Fruit fly (Drosophila melanogaster) whole organism, embryonic: ENCODE data around the gene CG31793.

Source experiments
- ATbp ChIP-seq: fragments of 200-800 bp; sonication (Bioruptor generic); optimal IDR thresholded peaks from 2 replicates; lab custom pipeline; 2017; ENCODE audit warnings: missing biosample characterization, mild to moderate bottlenecking, missing genetic modification characterization, missing genetic modification reagents
- Adf1 ChIP-seq: fragments of 200-800 bp; sonication (Bioruptor generic); IDR thresholded peaks from 2 replicates; pipeline ENCODE4 v1.3.6; 2022; ENCODE audit warnings: missing biosample characterization, missing genetic modification characterization
- BEAF-32 ChIP-seq: fragments of 200-800 bp; sonication (Bioruptor generic); optimal IDR thresholded peaks from 3 replicates; lab custom pipeline; 2017; ENCODE audit warnings: missing biosample characterization, missing genetic modification characterization, mild to moderate bottlenecking, moderate library complexity, missing genetic modification reagents
- BtbVII ChIP-seq: fragments of 200-800 bp; sonication (Bioruptor generic); optimal IDR thresholded peaks from 3 replicates; lab custom pipeline; 2017; ENCODE audit warnings: missing biosample characterization, mild to moderate bottlenecking, missing genetic modification characterization
- CG10565 ChIP-seq: fragments of 200-800 bp; sonication (Bioruptor generic); optimal IDR thresholded peaks from 3 replicates; lab custom pipeline; 2016; ENCODE audit warnings: missing biosample characterization, mild to moderate bottlenecking, missing genetic modification characterization
- CG11093 ChIP-seq: fragments of 200-800 bp; sonication (Bioruptor generic); IDR thresholded peaks from 3 replicates; pipeline ENCODE4 v1.3.6; 2022; ENCODE audit warnings: missing biosample characterization, missing genetic modification characterization
- CG14860 ChIP-seq: fragments of 200-800 bp; sonication (Bioruptor generic); IDR thresholded peaks from 3 replicates; pipeline ENCODE4 v1.3.6; 2022; ENCODE audit warnings: missing biosample characterization, missing genetic modification characterization; ENCODE audit not compliant: partially characterized antibody
- CG14965 ChIP-seq: fragments of 200-800 bp; sonication (Bioruptor generic); optimal IDR thresholded peaks from 2 replicates; lab custom pipeline; 2016; ENCODE audit warnings: missing biosample characterization, missing genetic modification characterization, borderline replicate concordance
- CG15479 ChIP-seq: fragments of 200-800 bp; sonication (Bioruptor generic); optimal IDR thresholded peaks from 3 replicates; lab custom pipeline; 2019; ENCODE audit warnings: missing biosample characterization, mild to moderate bottlenecking, missing genetic modification characterization, moderate library complexity
- CG15601 ChIP-seq: fragments of 200-800 bp; sonication (Bioruptor generic); optimal IDR thresholded peaks from 3 replicates; lab custom pipeline; 2019; ENCODE audit warnings: missing biosample characterization, mild to moderate bottlenecking, missing genetic modification characterization, moderate library complexity
- CG17361 ChIP-seq: fragments of 200-800 bp; sonication (Bioruptor generic); IDR thresholded peaks from 3 replicates; pipeline ENCODE4 v1.3.6; 2022; ENCODE audit warnings: missing biosample characterization, missing genetic modification characterization
- CG17802 ChIP-seq: fragments of 200-800 bp; sonication (Bioruptor generic); optimal IDR thresholded peaks from 2 replicates; lab custom pipeline; 2018; ENCODE audit warnings: missing biosample characterization, mild to moderate bottlenecking, missing genetic modification characterization, moderate library complexity
- CG3838 ChIP-seq: fragments of 200-800 bp; sonication (Bioruptor generic); optimal IDR thresholded peaks from 3 replicates; lab custom pipeline; 2016; ENCODE audit warnings: missing biosample characterization, missing genetic modification characterization
- CG4328 ChIP-seq: fragments of 200-800 bp; sonication (Bioruptor generic); optimal IDR thresholded peaks from 3 replicates; lab custom pipeline; 2017; ENCODE audit warnings: missing biosample characterization, missing genetic modification reagents, missing genetic modification characterization
- CG4730 ChIP-seq: fragments of 200-800 bp; sonication (Bioruptor generic); IDR thresholded peaks from 2 replicates; pipeline ENCODE4 v1.3.6; 2022; ENCODE audit warnings: missing biosample characterization, missing genetic modification characterization
- CG6813 ChIP-seq: fragments of 200-800 bp; sonication (Bioruptor generic); optimal IDR thresholded peaks from 2 replicates; lab custom pipeline; 2017; ENCODE audit warnings: missing biosample characterization, missing genetic modification characterization, mild to moderate bottlenecking, moderate library complexity, missing genetic modification reagents
- CG7556 ChIP-seq: fragments of 200-800 bp; sonication (Bioruptor generic); optimal IDR thresholded peaks from 2 replicates; lab custom pipeline; 2017; ENCODE audit warnings: missing biosample characterization, mild to moderate bottlenecking, missing genetic modification characterization
- CG7745 ChIP-seq: fragments of 200-800 bp; sonication (Bioruptor generic); optimal IDR thresholded peaks from 2 replicates; lab custom pipeline; 2018; ENCODE audit warnings: missing biosample characterization, mild to moderate bottlenecking, missing genetic modification characterization, moderate library complexity
- CG9215 ChIP-seq: fragments of 200-800 bp; sonication (Bioruptor generic); IDR thresholded peaks from 2 replicates; pipeline ENCODE4 v1.3.6; 2022; ENCODE audit warnings: missing biosample characterization, missing genetic modification characterization
- Chrac-16 ChIP-seq: fragments of 200-800 bp; sonication (Bioruptor generic); optimal IDR thresholded peaks from 3 replicates; lab custom pipeline; 2016; ENCODE audit warnings: missing biosample characterization, missing genetic modification characterization
- Dek ChIP-seq: fragments of 200-800 bp; sonication (Bioruptor generic); optimal IDR thresholded peaks from 3 replicates; lab custom pipeline; 2019; ENCODE audit warnings: missing biosample characterization, mild to moderate bottlenecking, missing genetic modification characterization, moderate library complexity
- Fer1 ChIP-seq: fragments of 200-800 bp; sonication (Bioruptor generic); optimal IDR thresholded peaks from 2 replicates; lab custom pipeline; 2017; ENCODE audit warnings: missing biosample characterization, mild to moderate bottlenecking, missing genetic modification characterization
- HHEX ChIP-seq: fragments of 200-800 bp; sonication (Bioruptor generic); optimal IDR thresholded peaks from 3 replicates; lab custom pipeline; 2017; ENCODE audit warnings: missing biosample characterization, mild to moderate bottlenecking, missing genetic modification characterization, missing genetic modification reagents
- HLH4C ChIP-seq: fragments of 200-800 bp; sonication (Bioruptor generic); IDR thresholded peaks from 3 replicates; pipeline ENCODE4 v1.3.6; 2022; ENCODE audit warnings: missing biosample characterization, missing genetic modification characterization; ENCODE audit not compliant: partially characterized antibody
- HLH54F ChIP-seq: fragments of 200-800 bp; sonication (Bioruptor generic); optimal IDR thresholded peaks from 3 replicates; lab custom pipeline; 2016; ENCODE audit warnings: missing biosample characterization, missing genetic modification characterization
- Lpt ChIP-seq: fragments of >200 bp; optimal IDR thresholded peaks from 2 replicates; lab custom pipeline; 2018; ENCODE audit warnings: missing biosample characterization, missing genetic modification characterization
- Myb ChIP-seq: fragments of 200-800 bp; sonication (Bioruptor generic); optimal IDR thresholded peaks from 2 replicates; lab custom pipeline; 2016; ENCODE audit warnings: missing biosample characterization, missing genetic modification characterization
- Pdp1 ChIP-seq, 2 experiments: fragments of 200-800 bp; sonication (Bioruptor generic); optimal IDR thresholded peaks; 3 replicates each; lab custom pipeline; 2016; ENCODE audit warnings: missing biosample characterization in 2 of 2, missing genetic modification characterization in 2 of 2, mild to moderate bottlenecking in 1 of 2, moderate library complexity in 1 of 2
- YL-1 ChIP-seq: fragments of 200-800 bp; sonication (Bioruptor generic); optimal IDR thresholded peaks from 3 replicates; lab custom pipeline; 2017; ENCODE audit warnings: missing biosample characterization, mild to moderate bottlenecking, missing genetic modification characterization
- al ChIP-seq: fragments of 200-800 bp; sonication (Bioruptor generic); IDR thresholded peaks from 2 replicates; pipeline ENCODE4 v1.3.6; 2022; ENCODE audit warnings: missing biosample characterization, missing genetic modification characterization
- caup ChIP-seq: fragments of 200-800 bp; sonication (Bioruptor generic); optimal IDR thresholded peaks from 3 replicates; lab custom pipeline; 2017; ENCODE audit warnings: missing biosample characterization, mild to moderate bottlenecking, missing genetic modification characterization, moderate library complexity; ENCODE audit not compliant: severe bottlenecking
- crc ChIP-seq: fragments of 200-800 bp; sonication (Bioruptor generic); optimal IDR thresholded peaks from 2 replicates; lab custom pipeline; 2016; ENCODE audit warnings: missing biosample characterization, missing genetic modification characterization
- dati ChIP-seq: fragments of 200-800 bp; sonication (Bioruptor generic); IDR thresholded peaks from 2 replicates; pipeline ENCODE4 v1.3.6; 2022; ENCODE audit warnings: missing biosample characterization, missing genetic modification characterization
- ems ChIP-seq: fragments of 200-800 bp; sonication (Bioruptor generic); optimal IDR thresholded peaks from 3 replicates; lab custom pipeline; 2016; ENCODE audit warnings: missing biosample characterization, missing genetic modification characterization
- eve ChIP-seq, 2 experiments: fragments of >200 bp; optimal IDR thresholded peaks; 2 replicates each; lab custom pipeline; 2017; ENCODE audit warnings: missing biosample characterization in 2 of 2, missing genetic modification characterization in 2 of 2
- fd64A ChIP-seq: fragments of 200-800 bp; sonication (Bioruptor generic); optimal IDR thresholded peaks from 3 replicates; lab custom pipeline; 2018; ENCODE audit warnings: missing biosample characterization, mild to moderate bottlenecking, missing genetic modification characterization
- gt ChIP-seq: fragments of 200-800 bp; sonication (Bioruptor generic); IDR thresholded peaks from 2 replicates; pipeline ENCODE4 v1.3.6; 2022; ENCODE audit warnings: missing biosample characterization, missing genetic modification characterization
- hb ChIP-seq: fragments of 200-800 bp; sonication (Bioruptor generic); IDR thresholded peaks from 3 replicates; pipeline ENCODE4 v1.3.6; 2022; ENCODE audit warnings: missing biosample characterization, missing genetic modification characterization; ENCODE audit not compliant: partially characterized antibody
- hth ChIP-seq: fragments of >200 bp; optimal IDR thresholded peaks from 2 replicates; lab custom pipeline; 2017; ENCODE audit warnings: inconsistent platforms
- lilli ChIP-seq: fragments of 200-800 bp; sonication (Bioruptor generic); optimal IDR thresholded peaks from 3 replicates; lab custom pipeline; 2016; ENCODE audit warnings: missing biosample characterization, missing genetic modification characterization
- nau ChIP-seq: fragments of 200-800 bp; sonication (Bioruptor generic); optimal IDR thresholded peaks from 3 replicates; lab custom pipeline; 2017; ENCODE audit warnings: missing biosample characterization, mild to moderate bottlenecking, missing genetic modification characterization, missing genetic modification reagents
- pho ChIP-seq: fragments of 200-800 bp; sonication (Bioruptor generic); optimal IDR thresholded peaks from 2 replicates; lab custom pipeline; 2016; ENCODE audit warnings: missing biosample characterization, missing genetic modification characterization
- pros ChIP-seq: fragments of 200-800 bp; sonication (Bioruptor generic); optimal IDR thresholded peaks from 3 replicates; lab custom pipeline; 2019; ENCODE audit warnings: missing biosample characterization, mild to moderate bottlenecking, missing genetic modification characterization, moderate library complexity
- psq ChIP-seq: fragments of 200-800 bp; sonication (Bioruptor generic); optimal IDR thresholded peaks from 2 replicates; lab custom pipeline; 2017; ENCODE audit warnings: missing biosample characterization, missing genetic modification characterization
- pzg ChIP-seq: fragments of 200-800 bp; sonication (Bioruptor generic); optimal IDR thresholded peaks from 3 replicates; lab custom pipeline; 2018; ENCODE audit warnings: missing biosample characterization, mild to moderate bottlenecking, missing genetic modification characterization, moderate library complexity
- sd ChIP-seq: fragments of 200-800 bp; sonication (Bioruptor generic); optimal IDR thresholded peaks from 3 replicates; lab custom pipeline; 2018; ENCODE audit warnings: missing biosample characterization, mild to moderate bottlenecking, missing genetic modification characterization, moderate library complexity
- so ChIP-seq: fragments of 200-800 bp; sonication (Bioruptor generic); IDR thresholded peaks from 3 replicates; pipeline ENCODE4 v1.3.6; 2022; ENCODE audit warnings: missing biosample characterization, missing genetic modification characterization
- stc ChIP-seq: fragments of 200-800 bp; sonication (Bioruptor generic); IDR thresholded peaks from 2 replicates; pipeline ENCODE4 v1.3.6; 2022; ENCODE audit warnings: missing biosample characterization, missing genetic modification characterization
- tio ChIP-seq: fragments of 200-800 bp; sonication (Bioruptor generic); optimal IDR thresholded peaks from 2 replicates; lab custom pipeline; 2017; ENCODE audit warnings: missing biosample characterization, missing genetic modification characterization, inconsistent platforms
- vvl ChIP-seq: fragments of 200-800 bp; sonication (Bioruptor generic); IDR thresholded peaks from 2 replicates; pipeline ENCODE4 v1.3.6; 2022; ENCODE audit warnings: missing biosample characterization, missing genetic modification characterization

CG31793 gene

dm6 chr2L:19009130-19009529 is 6.0 kb downstream of the CG31793 start, which contains the start of gene RpL30 (continued):
- peak; percentile 87 for TF ChIP-seq Dek (tag; lab: Kevin White, UChicago)
- peak; percentile 62 for TF ChIP-seq CG17802 (tag; lab: Kevin White, UChicago)
- no peak for TF ChIP-seq Lpt
- TF ChIP-seq YL-1 (GFP tag; lab: Kevin White, UChicago): peak; percentile 99
- TF ChIP-seq pros (GFP tag; lab: Kevin White, UChicago): peak; percentile 31
- peak; percentile 89 for TF ChIP-seq Myb (GFP tag; lab: Kevin White, UChicago)
- TF ChIP-seq CG14860 (GFP tag; lab: Robert Waterston, UW): no peak
- peak; percentile 95 for TF ChIP-seq HHEX (GFP tag; lab: Kevin White, UChicago)
- peak; percentile 71 for TF ChIP-seq CG7745 (tag; lab: Kevin White, UChicago)
- peak; percentile 97 for TF ChIP-seq vvl (GFP tag; lab: Robert Waterston, UW)
- peak; percentile 97 for TF ChIP-seq Fer1 (GFP tag; lab: Kevin White, UChicago)
- TF ChIP-seq caup (GFP tag; lab: Kevin White, UChicago): peak; percentile 98
- peak; percentile 94 for TF ChIP-seq CG15601
- TF ChIP-seq BtbVII (GFP tag; lab: Kevin White, UChicago): peak; percentile 95
- TF ChIP-seq CG10565: peak; percentile 35
- peak; percentile 90 for TF ChIP-seq CG4328 (GFP tag; lab: Kevin White, UChicago)
- peak; percentile 88 for TF ChIP-seq sd
- peak; percentile 92 for TF ChIP-seq so (GFP tag; lab: Robert Waterston, UW)
- TF ChIP-seq HLH4C: peak; percentile 20; the same call in 1 of the 3 replicates
- TF ChIP-seq lilli (GFP tag; lab: Kevin White, UChicago): peak; percentile 79
- no peak for TF ChIP-seq eve (GFP tag; optimal IDR thresholded peaks at IDR 0.05; lab: Kevin White, UChicago)
- peak; percentile 96 for TF ChIP-seq CG6813
- 0 out of 2 replicates have a peak, but pooled peaks have one; percentile 43 for TF ChIP-seq gt
- TF ChIP-seq CG17361 (GFP tag; lab: Robert Waterston, UW): peak; percentile 78
- TF ChIP-seq CG9215: peak; percentile 60
- TF ChIP-seq CG7556 (GFP tag; lab: Kevin White, UChicago): peak; percentile 82
- TF ChIP-seq Adf1 (GFP tag; lab: Robert Waterston, UW): peak; percentile 72
- peak; percentile 67 for TF ChIP-seq Chrac-16 (GFP tag; lab: Kevin White, UChicago)
- peak; percentile 91 for TF ChIP-seq stc (GFP tag; lab: Robert Waterston, UW)
- peak; percentile 17; the same call in 1 of the 2 replicates for TF ChIP-seq CG4730
- TF ChIP-seq pho (GFP tag; lab: Kevin White, UChicago): peak; percentile 89
- no peak for TF ChIP-seq CG11093 (GFP tag; lab: Robert Waterston, UW)
- peak; percentile 85 for TF ChIP-seq CG14965 (GFP tag; lab: Kevin White, UChicago)
- TF ChIP-seq HLH54F (GFP tag; lab: Kevin White, UChicago): peak; percentile 88
- peak; percentile 100 for TF ChIP-seq pzg
- TF ChIP-seq Pdp1 (GFP tag; optimal IDR thresholded peaks at IDR 0.05; lab: Kevin White, UChicago): peak; percentile 70 to 92
- TF ChIP-seq al (GFP tag; lab: Robert Waterston, UW): peak; percentile 79
- no peak for TF ChIP-seq hth (lab: Kevin White, UChicago)
- no peak for TF ChIP-seq hb (GFP tag; lab: Robert Waterston, UW)
- peak; percentile 23 for TF ChIP-seq CG15479 (GFP tag; lab: Kevin White, UChicago)
- TF ChIP-seq nau (GFP tag; lab: Kevin White, UChicago): peak; percentile 91
- peak; percentile 61 for TF ChIP-seq tio (GFP tag; lab: Kevin White, UChicago)
- peak; percentile 76 for TF ChIP-seq BEAF-32
- TF ChIP-seq dati: peak; percentile 65
- peak; percentile 88 for TF ChIP-seq ems
- peak; percentile 83 for TF ChIP-seq crc (GFP tag; lab: Kevin White, UChicago)
- TF ChIP-seq psq (GFP tag; lab: Kevin White, UChicago): peak; percentile 79
- peak; percentile 93 for TF ChIP-seq fd64A (GFP tag; lab: Kevin White, UChicago)
- peak; percentile 64 for TF ChIP-seq CG3838 (GFP tag; lab: Kevin White, UChicago)
- peak; percentile 91 for TF ChIP-seq ATbp (GFP tag; lab: Kevin White, UChicago)
